Fruit fly (Drosophila melanogaster) whole organism, embryonic: Measurements from ENCODE around the gene CG4770.
A peak's percentile ranks its signal among the peaks of the same experiment; 100 is the strongest.

Source experiments
- Antp ChIP-seq: fragments of 200-800 bp; sonication (Bioruptor generic); optimal IDR thresholded peaks from 3 replicates; lab custom pipeline; 2016; ENCODE audit warnings: missing biosample characterization, missing genetic modification characterization
- CG1024 ChIP-seq: fragments of 200-800 bp; sonication (Bioruptor generic); IDR thresholded peaks from 2 replicates; pipeline ENCODE4 v1.3.6; 2022; ENCODE audit warnings: missing biosample characterization, missing genetic modification characterization
- CG10321 ChIP-seq: fragments of 200-800 bp; sonication (Bioruptor generic); IDR thresholded peaks from 2 replicates; pipeline ENCODE4 v1.3.6; 2022; ENCODE audit warnings: missing biosample characterization, missing genetic modification characterization
- CG12071 ChIP-seq: fragments of 200-800 bp; sonication (Bioruptor generic); optimal IDR thresholded peaks from 3 replicates; lab custom pipeline; 2018; ENCODE audit warnings: missing biosample characterization, mild to moderate bottlenecking, missing genetic modification characterization
- CG12942 ChIP-seq: fragments of 200-800 bp; sonication (Bioruptor generic); optimal IDR thresholded peaks from 3 replicates; lab custom pipeline; 2016; ENCODE audit warnings: missing biosample characterization, missing genetic modification characterization
- CG13424 ChIP-seq: fragments of 200-800 bp; sonication (Bioruptor generic); optimal IDR thresholded peaks from 2 replicates; lab custom pipeline; 2019; ENCODE audit warnings: missing biosample characterization, mild to moderate bottlenecking, missing genetic modification characterization, moderate library complexity
- CG15073 ChIP-seq: fragments of 200-800 bp; sonication (Bioruptor generic); optimal IDR thresholded peaks from 2 replicates; lab custom pipeline; 2016; ENCODE audit warnings: missing biosample characterization, missing genetic modification characterization
- CG1792 ChIP-seq: fragments of 200-800 bp; sonication (Bioruptor generic); optimal IDR thresholded peaks from 2 replicates; lab custom pipeline; 2016; ENCODE audit warnings: missing biosample characterization, missing genetic modification characterization
- CG18476 ChIP-seq: fragments of 200-800 bp; sonication (Bioruptor generic); optimal IDR thresholded peaks from 2 replicates; lab custom pipeline; 2016; ENCODE audit warnings: missing biosample characterization, mild to moderate bottlenecking, missing genetic modification characterization
- CG2678 ChIP-seq: fragments of 200-800 bp; sonication (Bioruptor generic); optimal IDR thresholded peaks from 3 replicates; lab custom pipeline; 2019; ENCODE audit warnings: missing biosample characterization, mild to moderate bottlenecking, missing genetic modification characterization, moderate library complexity
- CG2712 ChIP-seq: fragments of 200-800 bp; optimal IDR thresholded peaks from 3 replicates; lab custom pipeline; 2019; ENCODE audit warnings: missing biosample characterization, mild to moderate bottlenecking, missing genetic modification characterization, moderate library complexity
- CG30403 ChIP-seq: fragments of 200-800 bp; sonication (Bioruptor generic); optimal IDR thresholded peaks from 3 replicates; lab custom pipeline; 2016; ENCODE audit warnings: missing biosample characterization, missing genetic modification characterization
- CG31365 ChIP-seq: fragments of 200-800 bp; sonication (Bioruptor generic); optimal IDR thresholded peaks from 2 replicates; lab custom pipeline; 2018; ENCODE audit warnings: missing biosample characterization, mild to moderate bottlenecking, missing genetic modification characterization
- CG34224 ChIP-seq: fragments of 200-800 bp; sonication (Bioruptor generic); IDR thresholded peaks from 3 replicates; pipeline ENCODE4 v1.3.6; 2022; ENCODE audit warnings: missing biosample characterization, missing genetic modification characterization; ENCODE audit not compliant: partially characterized antibody
- CG42726 ChIP-seq: fragments of 200-800 bp; sonication (Bioruptor generic); IDR thresholded peaks from 2 replicates; pipeline ENCODE4 v1.3.6; 2022; ENCODE audit warnings: missing biosample characterization, missing genetic modification characterization; ENCODE audit not compliant: partially characterized antibody
- CG6689 ChIP-seq: fragments of 200-800 bp; sonication (Bioruptor generic); IDR thresholded peaks from 2 replicates; pipeline ENCODE4 v1.3.6; 2022; ENCODE audit warnings: missing biosample characterization, missing genetic modification characterization
- CG6765 ChIP-seq: fragments of 200-800 bp; sonication (Bioruptor generic); optimal IDR thresholded peaks from 3 replicates; lab custom pipeline; 2017; ENCODE audit warnings: missing biosample characterization, mild to moderate bottlenecking, missing genetic modification characterization
- CG8359 ChIP-seq: fragments of 200-800 bp; sonication (Bioruptor generic); optimal IDR thresholded peaks from 2 replicates; lab custom pipeline; 2017; ENCODE audit warnings: missing biosample characterization, mild to moderate bottlenecking, missing genetic modification characterization, borderline replicate concordance
- CG9215 ChIP-seq: fragments of 200-800 bp; sonication (Bioruptor generic); IDR thresholded peaks from 2 replicates; pipeline ENCODE4 v1.3.6; 2022; ENCODE audit warnings: missing biosample characterization, missing genetic modification characterization
- Camta ChIP-seq: fragments of 200-800 bp; sonication (Bioruptor generic); optimal IDR thresholded peaks from 2 replicates; lab custom pipeline; 2016; ENCODE audit warnings: missing biosample characterization, missing genetic modification characterization
- D19B ChIP-seq: fragments of 200-800 bp; sonication (Bioruptor generic); optimal IDR thresholded peaks from 2 replicates; lab custom pipeline; 2017; ENCODE audit warnings: missing biosample characterization, mild to moderate bottlenecking, missing genetic modification characterization
- Dip3 ChIP-seq: fragments of 200-800 bp; sonication (Bioruptor generic); optimal IDR thresholded peaks from 3 replicates; lab custom pipeline; 2016; ENCODE audit warnings: missing biosample characterization, missing genetic modification characterization
- E2f1 ChIP-seq: fragments of 200-800 bp; sonication (Bioruptor generic); IDR thresholded peaks from 2 replicates; pipeline ENCODE4 v1.3.6; 2022; ENCODE audit warnings: missing biosample characterization, missing genetic modification characterization
- Hr78 ChIP-seq, 2 experiments: fragments of 200-800 bp in 1 of 2; fragments of >200 bp in 1 of 2; sonication (Bioruptor generic) in 1 of 2; optimal IDR thresholded peaks; 2 replicates each; lab custom pipeline; 2017 to 2019; ENCODE audit warnings: missing biosample characterization in 2 of 2, missing genetic modification characterization in 2 of 2, mild to moderate bottlenecking in 1 of 2, moderate library complexity in 1 of 2
- Lhr ChIP-seq: fragments of 200-800 bp; sonication (Bioruptor generic); optimal IDR thresholded peaks from 3 replicates; lab custom pipeline; 2017; ENCODE audit warnings: mild to moderate bottlenecking, missing biosample characterization, missing genetic modification reagents, missing genetic modification characterization
- Max ChIP-seq: fragments of 200-800 bp; sonication (Bioruptor generic); optimal IDR thresholded peaks from 2 replicates; lab custom pipeline; 2016; ENCODE audit warnings: missing biosample characterization, mild to moderate bottlenecking, missing genetic modification characterization
- Oli ChIP-seq: fragments of 200-800 bp; sonication (Bioruptor generic); optimal IDR thresholded peaks from 2 replicates; lab custom pipeline; 2018; ENCODE audit warnings: missing biosample characterization, mild to moderate bottlenecking, missing genetic modification characterization, moderate library complexity
- Rfx ChIP-seq: fragments of 200-800 bp; sonication (Bioruptor generic); IDR thresholded peaks from 2 replicates; pipeline ENCODE4 v1.3.6; 2022; ENCODE audit warnings: missing biosample characterization, missing genetic modification characterization
- Sox100B ChIP-seq: fragments of 200-800 bp; sonication (Bioruptor generic); optimal IDR thresholded peaks from 3 replicates; lab custom pipeline; 2018; ENCODE audit warnings: missing biosample characterization, mild to moderate bottlenecking, missing genetic modification characterization
- Tbp ChIP-seq: fragments of >200 bp; optimal IDR thresholded peaks from 2 replicates; lab custom pipeline; 2018; ENCODE audit warnings: missing biosample characterization, missing genetic modification characterization
- ab ChIP-seq: fragments of 200-800 bp; sonication (Bioruptor generic); optimal IDR thresholded peaks from 2 replicates; lab custom pipeline; 2016; ENCODE audit warnings: missing biosample characterization, missing genetic modification characterization
- amos ChIP-seq: fragments of 200-800 bp; sonication (Bioruptor generic); IDR thresholded peaks from 2 replicates; pipeline ENCODE4 v1.3.6; 2022; ENCODE audit warnings: missing biosample characterization, missing genetic modification characterization; ENCODE audit not compliant: partially characterized antibody
- aop ChIP-seq: fragments of 200-800 bp; sonication (Bioruptor generic); IDR thresholded peaks from 2 replicates; pipeline ENCODE4 v1.3.6; 2022; ENCODE audit warnings: missing biosample characterization, missing genetic modification characterization
- ato ChIP-seq: fragments of 200-800 bp; sonication (Bioruptor generic); IDR thresholded peaks from 2 replicates; pipeline ENCODE4 v1.3.6; 2022; ENCODE audit warnings: missing biosample characterization, missing genetic modification characterization; ENCODE audit not compliant: partially characterized antibody
- cas ChIP-seq: fragments of 200-800 bp; sonication (Bioruptor generic); IDR thresholded peaks from 2 replicates; pipeline ENCODE4 v1.3.6; 2022; ENCODE audit warnings: missing biosample characterization, missing genetic modification characterization
- da ChIP-seq: fragments of 200-800 bp; sonication (Bioruptor generic); optimal IDR thresholded peaks from 2 replicates; lab custom pipeline; 2016; ENCODE audit warnings: missing biosample characterization, missing genetic modification characterization
- danr ChIP-seq: fragments of 200-800 bp; sonication (Bioruptor generic); IDR thresholded peaks from 2 replicates; pipeline ENCODE4 v1.3.6; 2022; ENCODE audit warnings: missing biosample characterization, missing genetic modification characterization
- dimm ChIP-seq: fragments of 200-800 bp; sonication (Bioruptor generic); IDR thresholded peaks from 2 replicates; pipeline ENCODE4 v1.3.6; 2022; ENCODE audit warnings: missing biosample characterization, missing genetic modification characterization
- dmrt99B ChIP-seq: fragments of 200-800 bp; sonication (Bioruptor generic); optimal IDR thresholded peaks from 2 replicates; lab custom pipeline; 2018; ENCODE audit warnings: missing biosample characterization, mild to moderate bottlenecking, missing genetic modification characterization, moderate library complexity
- ewg ChIP-seq: fragments of 200-800 bp; sonication (Bioruptor generic); optimal IDR thresholded peaks from 3 replicates; lab custom pipeline; 2017; ENCODE audit warnings: mild to moderate bottlenecking, missing biosample characterization, missing genetic modification reagents, missing genetic modification characterization
- gem ChIP-seq: fragments of 200-800 bp; sonication (Bioruptor generic); optimal IDR thresholded peaks from 2 replicates; lab custom pipeline; 2019; ENCODE audit warnings: missing biosample characterization, mild to moderate bottlenecking, missing genetic modification characterization, moderate library complexity
- lov ChIP-seq, 2 experiments: fragments of 200-800 bp in 1 of 2; fragments of >200 bp in 1 of 2; sonication (Bioruptor generic) in 1 of 2; IDR thresholded peaks in 1 of 2; optimal IDR thresholded peaks in 1 of 2; 2 replicates in 1 of 2; 3 replicates in 1 of 2; pipeline versions ENCODE4 v1.3.6 to Lab custom; 2017 to 2022; ENCODE audit warnings: missing biosample characterization in 1 of 2, missing genetic modification characterization in 1 of 2
- nerfin-2 ChIP-seq: fragments of 200-800 bp; sonication (Bioruptor generic); IDR thresholded peaks from 2 replicates; pipeline ENCODE4 v1.3.6; 2022; ENCODE audit warnings: missing biosample characterization, missing genetic modification characterization; ENCODE audit not compliant: partially characterized antibody
- nmo ChIP-seq: fragments of 200-800 bp; sonication (Bioruptor generic); optimal IDR thresholded peaks from 2 replicates; lab custom pipeline; 2018; ENCODE audit warnings: missing biosample characterization, mild to moderate bottlenecking, missing genetic modification characterization, moderate library complexity
- ranshi ChIP-seq: fragments of 200-800 bp; sonication (Bioruptor generic); IDR thresholded peaks from 2 replicates; pipeline ENCODE4 v1.3.6; 2022; ENCODE audit warnings: missing biosample characterization, missing genetic modification characterization
- scrt ChIP-seq: fragments of 200-800 bp; sonication (Bioruptor generic); optimal IDR thresholded peaks from 2 replicates; lab custom pipeline; 2018; ENCODE audit warnings: missing biosample characterization, mild to moderate bottlenecking, missing genetic modification characterization, moderate library complexity
- ssp ChIP-seq: fragments of 200-800 bp; sonication (Bioruptor generic); IDR thresholded peaks from 2 replicates; pipeline ENCODE4 v1.3.6; 2022; ENCODE audit warnings: missing biosample characterization, missing genetic modification characterization
- trh ChIP-seq: fragments of 200-800 bp; sonication (Bioruptor generic); optimal IDR thresholded peaks from 2 replicates; lab custom pipeline; 2016; ENCODE audit warnings: missing biosample characterization, missing genetic modification characterization
- vfl ChIP-seq: fragments of 200-800 bp; sonication (Bioruptor generic); optimal IDR thresholded peaks from 2 replicates; lab custom pipeline; 2016; ENCODE audit warnings: missing biosample characterization, missing genetic modification characterization
- wor ChIP-seq: fragments of 200-800 bp; sonication (Bioruptor generic); IDR thresholded peaks from 2 replicates; pipeline ENCODE4 v1.3.6; 2022; ENCODE audit warnings: missing biosample characterization, missing genetic modification characterization

CG4770 gene

dm6 chr3R:19877427-19878076, 40.8 kb upstream of the CG4770 start, which contains the start of the genes CG17186 and Arc42 (continued):
- no peak for TF ChIP-seq ato (GFP tag; lab: Robert Waterston, UW)
- no peak for TF ChIP-seq E2f1 (GFP tag; lab: Robert Waterston, UW)
- TF ChIP-seq CG9215 (GFP tag; lab: Robert Waterston, UW), result no peak
- TF ChIP-seq ewg (GFP tag; lab: Kevin White, UChicago), result no peak
- TF ChIP-seq CG6689 (GFP tag; lab: Robert Waterston, UW), result no peak
- peak; percentile 41 for TF ChIP-seq Lhr (GFP tag; lab: Kevin White, UChicago)
- no peak for TF ChIP-seq Antp (GFP tag; lab: Kevin White, UChicago)
- TF ChIP-seq da, result no peak
- no peak for TF ChIP-seq D19B (GFP tag; lab: Kevin White, UChicago)
- no peak for TF ChIP-seq wor (GFP tag; lab: Robert Waterston, UW)
- TF ChIP-seq CG42726 (GFP tag; lab: Robert Waterston, UW), result no peak
- peak; percentile 45 for TF ChIP-seq gem (tag; lab: Kevin White, UChicago)
- TF ChIP-seq CG12071 (GFP tag; lab: Kevin White, UChicago), result no peak
- TF ChIP-seq dimm (GFP tag; lab: Robert Waterston, UW), result no peak
- TF ChIP-seq CG10321 (GFP tag; lab: Robert Waterston, UW), result no peak
- no peak for TF ChIP-seq amos (GFP tag; lab: Robert Waterston, UW)
- TF ChIP-seq Oli, result no peak
- no peak for TF ChIP-seq Rfx (GFP tag; lab: Robert Waterston, UW)
- no peak for TF ChIP-seq CG31365 (tag; lab: Kevin White, UChicago)
- TF ChIP-seq Tbp (GFP tag; lab: Kevin White, UChicago), result no peak
- TF ChIP-seq nmo, result peak; percentile 68
- no peak for TF ChIP-seq Camta (GFP tag; lab: Kevin White, UChicago)
- no peak for TF ChIP-seq aop (GFP tag; lab: Robert Waterston, UW)
- no peak for TF ChIP-seq CG12942
- peak; percentile 53 for TF ChIP-seq Max (GFP tag; lab: Kevin White, UChicago)
- TF ChIP-seq Sox100B (GFP tag; lab: Kevin White, UChicago), result peak; percentile 7
- TF ChIP-seq scrt (GFP tag; lab: Kevin White, UChicago), result peak; percentile 98
- TF ChIP-seq ssp (GFP tag; lab: Robert Waterston, UW), result no peak
- peak; percentile 9 for TF ChIP-seq vfl (GFP tag; lab: Kevin White, UChicago)
- TF ChIP-seq CG8359 (GFP tag; lab: Kevin White, UChicago), result no peak
- no peak for TF ChIP-seq CG30403 (GFP tag; lab: Kevin White, UChicago)
- no peak for TF ChIP-seq ab (GFP tag; lab: Kevin White, UChicago)
- TF ChIP-seq CG18476 (GFP tag; lab: Kevin White, UChicago), result peak; percentile 1
- TF ChIP-seq CG15073 (GFP tag; lab: Kevin White, UChicago), result no peak
- no peak for TF ChIP-seq cas (GFP tag; lab: Robert Waterston, UW)
- no peak for TF ChIP-seq Hr78 (GFP tag; optimal IDR thresholded peaks at IDR 0.05; lab: Kevin White, UChicago)
- TF ChIP-seq danr (GFP tag; lab: Robert Waterston, UW), result no peak
- TF ChIP-seq CG34224 (GFP tag; lab: Robert Waterston, UW), result no peak
- peak; percentile 49 for TF ChIP-seq CG2712 (tag; lab: Kevin White, UChicago)
- TF ChIP-seq Dip3, result peak; percentile 11
- TF ChIP-seq CG1792, result no peak
- no peak for TF ChIP-seq dmrt99B (tag; lab: Kevin White, UChicago)
- peak; percentile 20 for TF ChIP-seq CG2678 (tag; lab: Kevin White, UChicago)
- no peak for TF ChIP-seq CG1024 (GFP tag; lab: Robert Waterston, UW)
- TF ChIP-seq ranshi (GFP tag; lab: Robert Waterston, UW), result no peak
- peak; percentile 43 for TF ChIP-seq CG13424 (tag; lab: Kevin White, UChicago)
- TF ChIP-seq CG6765, result no peak
- TF ChIP-seq nerfin-2, result no peak
- no peak for TF ChIP-seq lov (optimal IDR thresholded peaks at IDR 0.05; lab: Kevin White, UChicago)
- TF ChIP-seq lov (GFP tag; IDR thresholded peaks at IDR 0.05; lab: Robert Waterston, UW), result no peak
- no peak for TF ChIP-seq trh
